Worm (Caenorhabditis elegans) whole organism, L2 larva: Measurements from ENCODE around the gene col-120.

Experiments used
- ama-1 ChIP-seq: fragments of 150-350 bp; optimal IDR thresholded peaks from 2 replicates; lab custom pipeline; 2018; ENCODE audit warnings: inconsistent platforms
- blmp-1 ChIP-seq: sonication (generic microtip); optimal IDR thresholded peaks from 2 replicates; lab custom pipeline; 2017; ENCODE audit warnings: missing genetic modification characterization, mild to moderate bottlenecking, missing compliant biosample characterization, antibody characterized with exemption, moderate library complexity; ENCODE audit not compliant: insufficient read depth
- mdl-1 ChIP-seq, 2 experiments: fragments of 150-350 bp in 1 of 2; sonication (generic microtip) in 1 of 2; optimal IDR thresholded peaks; 2 replicates each; lab custom pipeline; 2017; ENCODE audit warnings: missing biosample characterization in 2 of 2, missing genetic modification characterization in 2 of 2
- nhr-11 ChIP-seq: fragments of 150-350 bp; optimal IDR thresholded peaks from 2 replicates; lab custom pipeline; 2014; ENCODE audit warnings: missing biosample characterization, missing genetic modification characterization
- nhr-12 ChIP-seq: fragments of 150-350 bp; optimal IDR thresholded peaks from 2 replicates; lab custom pipeline; 2014; ENCODE audit warnings: missing biosample characterization, missing genetic modification characterization
- nhr-237 ChIP-seq: fragments of 150-350 bp; optimal IDR thresholded peaks from 2 replicates; lab custom pipeline; 2014; ENCODE audit warnings: missing biosample characterization, missing genetic modification characterization
- nhr-77 ChIP-seq: fragments of 150-350 bp; optimal IDR thresholded peaks from 2 replicates; lab custom pipeline; 2014; ENCODE audit warnings: missing biosample characterization, missing genetic modification characterization
- snpc-4 ChIP-seq: fragments of 150-350 bp; optimal IDR thresholded peaks from 2 replicates; lab custom pipeline; 2014; ENCODE audit warnings: missing biosample characterization, missing genetic modification characterization
- unc-39 ChIP-seq: fragments of 150-350 bp; optimal IDR thresholded peaks from 2 replicates; lab custom pipeline; 2014; ENCODE audit warnings: missing biosample characterization, missing genetic modification characterization
- unc-62 ChIP-seq: fragments of 150-350 bp; optimal IDR thresholded peaks from 2 replicates; lab custom pipeline; 2014; ENCODE audit warnings: missing biosample characterization, missing genetic modification reagents, missing genetic modification characterization

ce11 chrIV:9274008-9274529 lies 12.5 kb upstream of the col-120 start, which contains the start of gene nmy-3:
- TF ChIP-seq unc-39 (tag; lab: Kevin White, UChicago) = no peak
- TF ChIP-seq nhr-12 = no peak
- no peak for TF ChIP-seq snpc-4
- no peak for TF ChIP-seq nhr-237 (tag; lab: Kevin White, UChicago)
- no peak for TF ChIP-seq blmp-1 (tag; lab: Kevin White, UChicago)
- no peak for TF ChIP-seq nhr-11 (tag; lab: Kevin White, UChicago)
- no peak for TF ChIP-seq ama-1 (lab: Kevin White, UChicago)
- TF ChIP-seq mdl-1 (tag; optimal IDR thresholded peaks at IDR 0.05; lab: Kevin White, UChicago) = no peak
- no peak for TF ChIP-seq nhr-77 (tag; lab: Kevin White, UChicago)
- TF ChIP-seq unc-62 (GFP tag; lab: Kevin White, UChicago) = no peak
